Fruit fly (Drosophila melanogaster) whole organism, embryonic: ENCODE measurements around the gene Drsl4.

Source experiments
- Atf6 ChIP-seq: fragments of 200-800 bp; sonication (Bioruptor generic); IDR thresholded peaks from 2 replicates; pipeline ENCODE4 v1.3.6; 2022; ENCODE audit warnings: missing biosample characterization, missing genetic modification characterization
- Blimp-1 ChIP-seq: fragments of 200-800 bp; sonication (Bioruptor generic); optimal IDR thresholded peaks from 3 replicates; lab custom pipeline; 2018; ENCODE audit warnings: missing biosample characterization, missing genetic modification characterization, mild to moderate bottlenecking, moderate library complexity, missing genetic modification reagents
- CG10959 ChIP-seq: fragments of 200-800 bp; sonication (Bioruptor generic); IDR thresholded peaks from 2 replicates; pipeline ENCODE4 v1.3.6; 2022; ENCODE audit warnings: missing biosample characterization, missing genetic modification characterization
- CG11085 ChIP-seq: fragments of 200-800 bp; sonication (Bioruptor generic); IDR thresholded peaks from 2 replicates; pipeline ENCODE4 v1.3.6; 2022; ENCODE audit warnings: missing biosample characterization, missing genetic modification characterization
- CG11504 ChIP-seq: fragments of 200-800 bp; sonication (Bioruptor generic); optimal IDR thresholded peaks from 3 replicates; lab custom pipeline; 2019; ENCODE audit warnings: missing biosample characterization, mild to moderate bottlenecking, missing genetic modification characterization, moderate library complexity
- CG12391 ChIP-seq: fragments of 200-800 bp; sonication (Bioruptor generic); optimal IDR thresholded peaks from 3 replicates; lab custom pipeline; 2018; ENCODE audit warnings: missing biosample characterization, mild to moderate bottlenecking, missing genetic modification characterization, moderate library complexity
- CG12659 ChIP-seq: fragments of 200-800 bp; sonication (Bioruptor generic); optimal IDR thresholded peaks from 3 replicates; lab custom pipeline; 2017; ENCODE audit warnings: mild to moderate bottlenecking, missing biosample characterization, missing genetic modification reagents, missing genetic modification characterization
- CG12769 ChIP-seq: fragments of 200-800 bp; sonication (Bioruptor generic); optimal IDR thresholded peaks from 2 replicates; lab custom pipeline; 2019; ENCODE audit warnings: missing biosample characterization, mild to moderate bottlenecking, missing genetic modification characterization, moderate library complexity
- CG13424 ChIP-seq: fragments of 200-800 bp; sonication (Bioruptor generic); optimal IDR thresholded peaks from 2 replicates; lab custom pipeline; 2019; ENCODE audit warnings: missing biosample characterization, mild to moderate bottlenecking, missing genetic modification characterization, moderate library complexity
- CG14441 ChIP-seq: fragments of 200-800 bp; sonication (Bioruptor generic); IDR thresholded peaks from 2 replicates; pipeline ENCODE4 v1.3.6; 2022; ENCODE audit warnings: missing biosample characterization, missing genetic modification characterization
- CG15011 ChIP-seq: fragments of 200-800 bp; sonication (Bioruptor generic); optimal IDR thresholded peaks from 3 replicates; lab custom pipeline; 2018; ENCODE audit warnings: missing biosample characterization, mild to moderate bottlenecking, missing genetic modification characterization
- CG15269 ChIP-seq: fragments of 200-800 bp; sonication (Bioruptor generic); optimal IDR thresholded peaks from 2 replicates; lab custom pipeline; 2018; ENCODE audit warnings: missing biosample characterization, mild to moderate bottlenecking, missing genetic modification characterization, moderate library complexity
- CG1647 ChIP-seq: fragments of 200-800 bp; sonication (Bioruptor generic); optimal IDR thresholded peaks from 3 replicates; lab custom pipeline; 2016; ENCODE audit warnings: missing biosample characterization, missing genetic modification characterization
- CG18011 ChIP-seq: fragments of 200-800 bp; sonication (Bioruptor generic); optimal IDR thresholded peaks from 2 replicates; lab custom pipeline; 2017; ENCODE audit warnings: missing biosample characterization, missing genetic modification characterization, mild to moderate bottlenecking, moderate library complexity, missing genotype
- CG18476 ChIP-seq: fragments of 200-800 bp; sonication (Bioruptor generic); optimal IDR thresholded peaks from 2 replicates; lab custom pipeline; 2016; ENCODE audit warnings: missing biosample characterization, mild to moderate bottlenecking, missing genetic modification characterization
- CG2120 ChIP-seq: fragments of 200-800 bp; sonication (Bioruptor generic); optimal IDR thresholded peaks from 3 replicates; lab custom pipeline; 2016; ENCODE audit warnings: missing biosample characterization, missing genetic modification characterization
- CG2678 ChIP-seq: fragments of 200-800 bp; sonication (Bioruptor generic); optimal IDR thresholded peaks from 3 replicates; lab custom pipeline; 2019; ENCODE audit warnings: missing biosample characterization, mild to moderate bottlenecking, missing genetic modification characterization, moderate library complexity
- CG2889 ChIP-seq: fragments of 200-800 bp; sonication (Bioruptor generic); IDR thresholded peaks from 3 replicates; pipeline ENCODE4 v1.3.6; 2022; ENCODE audit warnings: missing biosample characterization, missing genetic modification characterization
- CG30431 ChIP-seq: fragments of 200-800 bp; sonication (Bioruptor generic); optimal IDR thresholded peaks from 2 replicates; lab custom pipeline; 2017; ENCODE audit warnings: missing biosample characterization, missing genetic modification characterization
- CG32532 ChIP-seq: fragments of 200-800 bp; sonication (Bioruptor generic); IDR thresholded peaks from 2 replicates; pipeline ENCODE4 v1.3.6; 2022; ENCODE audit warnings: missing biosample characterization, missing genetic modification characterization
- CG6689 ChIP-seq: fragments of 200-800 bp; sonication (Bioruptor generic); IDR thresholded peaks from 2 replicates; pipeline ENCODE4 v1.3.6; 2022; ENCODE audit warnings: missing biosample characterization, missing genetic modification characterization
- CG6791 ChIP-seq: fragments of 200-800 bp; sonication (Bioruptor generic); IDR thresholded peaks from 3 replicates; pipeline ENCODE4 v1.3.6; 2022; ENCODE audit warnings: missing biosample characterization, missing genetic modification characterization; ENCODE audit not compliant: partially characterized antibody
- CG6813 ChIP-seq: fragments of 200-800 bp; sonication (Bioruptor generic); optimal IDR thresholded peaks from 2 replicates; lab custom pipeline; 2017; ENCODE audit warnings: missing biosample characterization, missing genetic modification characterization, mild to moderate bottlenecking, moderate library complexity, missing genetic modification reagents
- Dll ChIP-seq: fragments of 200-800 bp; sonication (Bioruptor generic); IDR thresholded peaks from 4 replicates; pipeline ENCODE4 v1.3.6; 2022; ENCODE audit warnings: missing biosample characterization, missing genetic modification characterization; ENCODE audit not compliant: partially characterized antibody
- E2f2 ChIP-seq: fragments of 200-800 bp; sonication (Bioruptor generic); IDR thresholded peaks from 2 replicates; pipeline ENCODE4 v1.3.6; 2022; ENCODE audit warnings: missing biosample characterization, missing genetic modification characterization
- ERR ChIP-seq: fragments of 200-800 bp; sonication (Bioruptor generic); optimal IDR thresholded peaks from 2 replicates; lab custom pipeline; 2016; ENCODE audit warnings: missing biosample characterization, missing genetic modification characterization
- Med ChIP-seq: fragments of 200-800 bp; sonication (Bioruptor generic); peaks from one replicate; lab custom pipeline; 2016; ENCODE audit warnings: missing biosample characterization, missing genetic modification characterization, mild to moderate bottlenecking, inconsistent platforms, moderate library complexity
- Ptx1 ChIP-seq: fragments of 200-800 bp; sonication (Bioruptor generic); IDR thresholded peaks from 2 replicates; pipeline ENCODE4 v1.3.6; 2022; ENCODE audit warnings: missing biosample characterization, missing genetic modification characterization
- al ChIP-seq: fragments of 200-800 bp; sonication (Bioruptor generic); IDR thresholded peaks from 2 replicates; pipeline ENCODE4 v1.3.6; 2022; ENCODE audit warnings: missing biosample characterization, missing genetic modification characterization
- ara ChIP-seq: fragments of 200-800 bp; sonication (Bioruptor generic); IDR thresholded peaks from 2 replicates; pipeline ENCODE4 v1.3.6; 2022; ENCODE audit warnings: missing biosample characterization, missing genetic modification characterization
- bsh ChIP-seq, 2 experiments: fragments of 200-800 bp; sonication (Bioruptor generic); optimal IDR thresholded peaks; 2 replicates each; lab custom pipeline; 2017 to 2018; ENCODE audit warnings: mild to moderate bottlenecking in 2 of 2, missing biosample characterization in 2 of 2, missing genetic modification characterization in 2 of 2, moderate library complexity in 1 of 2
- chinmo ChIP-seq: fragments of 200-800 bp; sonication (Bioruptor generic); IDR thresholded peaks from 4 replicates; pipeline ENCODE4 v1.3.6; 2022; ENCODE audit warnings: missing biosample characterization, missing genetic modification characterization; ENCODE audit not compliant: partially characterized antibody
- danr ChIP-seq: fragments of 200-800 bp; sonication (Bioruptor generic); IDR thresholded peaks from 2 replicates; pipeline ENCODE4 v1.3.6; 2022; ENCODE audit warnings: missing biosample characterization, missing genetic modification characterization
- dmrt99B ChIP-seq: fragments of 200-800 bp; sonication (Bioruptor generic); optimal IDR thresholded peaks from 2 replicates; lab custom pipeline; 2018; ENCODE audit warnings: missing biosample characterization, mild to moderate bottlenecking, missing genetic modification characterization, moderate library complexity
- dysf ChIP-seq: fragments of 200-800 bp; sonication (Bioruptor generic); IDR thresholded peaks from 3 replicates; pipeline ENCODE4 v1.3.6; 2022; ENCODE audit warnings: missing biosample characterization, missing genetic modification characterization
- fd64A ChIP-seq: fragments of 200-800 bp; sonication (Bioruptor generic); optimal IDR thresholded peaks from 3 replicates; lab custom pipeline; 2018; ENCODE audit warnings: missing biosample characterization, mild to moderate bottlenecking, missing genetic modification characterization
- fru ChIP-seq: fragments of >200 bp; optimal IDR thresholded peaks from 2 replicates; lab custom pipeline; 2017
- gem ChIP-seq: fragments of 200-800 bp; sonication (Bioruptor generic); optimal IDR thresholded peaks from 2 replicates; lab custom pipeline; 2019; ENCODE audit warnings: missing biosample characterization, mild to moderate bottlenecking, missing genetic modification characterization, moderate library complexity
- grau ChIP-seq: fragments of 200-800 bp; optimal IDR thresholded peaks from 3 replicates; lab custom pipeline; 2019; ENCODE audit warnings: missing biosample characterization, mild to moderate bottlenecking, missing genetic modification characterization, moderate library complexity
- gt ChIP-seq: fragments of 200-800 bp; sonication (Bioruptor generic); IDR thresholded peaks from 2 replicates; pipeline ENCODE4 v1.3.6; 2022; ENCODE audit warnings: missing biosample characterization, missing genetic modification characterization
- inv ChIP-seq: fragments of 200-800 bp; sonication (Bioruptor generic); IDR thresholded peaks from 2 replicates; pipeline ENCODE4 v1.3.6; 2022; ENCODE audit warnings: missing biosample characterization, missing genetic modification characterization; ENCODE audit not compliant: partially characterized antibody
- lab ChIP-seq: fragments of 200-800 bp; sonication (Bioruptor generic); optimal IDR thresholded peaks from 3 replicates; lab custom pipeline; 2017; ENCODE audit warnings: missing biosample characterization, missing genetic modification characterization, mild to moderate bottlenecking, moderate library complexity, missing genetic modification reagents
- lmd ChIP-seq: fragments of 200-800 bp; sonication (Bioruptor generic); IDR thresholded peaks from 2 replicates; pipeline ENCODE4 v1.3.6; 2022; ENCODE audit warnings: missing biosample characterization, missing genetic modification characterization
- row ChIP-seq: fragments of 200-800 bp; sonication (Bioruptor generic); IDR thresholded peaks from 3 replicates; pipeline ENCODE4 v1.3.6; 2022; ENCODE audit warnings: missing biosample characterization, missing genetic modification characterization
- seq ChIP-seq: fragments of 200-800 bp; sonication (Bioruptor generic); IDR thresholded peaks from 2 replicates; pipeline ENCODE4 v1.3.6; 2022; ENCODE audit warnings: missing biosample characterization, missing genetic modification characterization
- slbo ChIP-seq: fragments of 200-800 bp; sonication (Bioruptor generic); IDR thresholded peaks from 2 replicates; pipeline ENCODE4 v1.3.6; 2022; ENCODE audit warnings: missing biosample characterization, missing genetic modification characterization
- stc ChIP-seq: fragments of 200-800 bp; sonication (Bioruptor generic); IDR thresholded peaks from 2 replicates; pipeline ENCODE4 v1.3.6; 2022; ENCODE audit warnings: missing biosample characterization, missing genetic modification characterization
- vvl ChIP-seq: fragments of 200-800 bp; sonication (Bioruptor generic); IDR thresholded peaks from 2 replicates; pipeline ENCODE4 v1.3.6; 2022; ENCODE audit warnings: missing biosample characterization, missing genetic modification characterization
- zen ChIP-seq: fragments of 200-800 bp; sonication (Bioruptor generic); optimal IDR thresholded peaks from 3 replicates; lab custom pipeline; 2018; ENCODE audit warnings: missing biosample characterization, mild to moderate bottlenecking, missing genetic modification characterization, moderate library complexity

Drsl4 gene

dm6 chr3L:3339695-3340226 is 24.3 kb downstream of the Drsl4 start (continued):
- TF ChIP-seq CG30431 (GFP tag; lab: Kevin White, UChicago) (no peak), CG32532 (GFP tag; lab: Robert Waterston, UW) (peak; percentile 16; the same call in 1 of the 2 replicates), Med (GFP tag; lab: Kevin White, UChicago) (peak; percentile 58), CG13424 (tag; lab: Kevin White, UChicago) (peak; percentile 25), E2f2 (GFP tag; lab: Robert Waterston, UW) (no peak), dmrt99B (tag; lab: Kevin White, UChicago) (peak; percentile 0), CG14441 (0 out of 2 replicates have a peak, but pooled peaks have one; percentile 22), lab (GFP tag; lab: Kevin White, UChicago) (peak; percentile 37), vvl (GFP tag; lab: Robert Waterston, UW) (0 out of 2 replicates have a peak, but pooled peaks have one; percentile 19), chinmo (GFP tag; lab: Robert Waterston, UW) (0 out of 4 replicates have a peak, but pooled peaks have one; percentile 17), CG2120 (peak; percentile 46), Dll (GFP tag; lab: Robert Waterston, UW) (no peak), zen (tag; lab: Kevin White, UChicago) (no peak), slbo (GFP tag; lab: Robert Waterston, UW) (peak; percentile 55), Atf6 (GFP tag; lab: Robert Waterston, UW) (peak; percentile 37; the same call in 1 of the 2 replicates), danr (GFP tag; lab: Robert Waterston, UW) (no peak), inv (GFP tag; lab: Robert Waterston, UW) (no peak), CG12769 (tag; lab: Kevin White, UChicago) (peak; percentile 15), Blimp-1 (GFP tag; lab: Kevin White, UChicago) (no peak), CG12391 (peak; percentile 7), seq (GFP tag; lab: Robert Waterston, UW) (peak; percentile 54), CG2678 (tag; lab: Kevin White, UChicago) (peak; percentile 20), CG2889 (GFP tag; lab: Robert Waterston, UW) (no peak), ara (GFP tag; lab: Robert Waterston, UW) (no peak), CG12659 (GFP tag; lab: Kevin White, UChicago) (peak; percentile 3), CG11504 (peak; percentile 19), Ptx1 (GFP tag; lab: Robert Waterston, UW) (0 out of 2 replicates have a peak, but pooled peaks have one; percentile 13), CG15269 (tag; lab: Kevin White, UChicago) (peak; percentile 45), lmd (GFP tag; lab: Robert Waterston, UW) (no peak), grau (tag; lab: Kevin White, UChicago) (peak; percentile 72), stc (GFP tag; lab: Robert Waterston, UW) (0 out of 2 replicates have a peak, but pooled peaks have one; percentile 44), fru (lab: Kevin White, UChicago) (no peak), CG15011 (no peak), dysf (GFP tag; lab: Robert Waterston, UW) (0 out of 3 replicates have a peak, but pooled peaks have one; percentile 34), al (GFP tag; lab: Robert Waterston, UW) (no peak), gem (tag; lab: Kevin White, UChicago) (peak; percentile 16), CG6791 (GFP tag; lab: Robert Waterston, UW) (no peak)

DNA sequence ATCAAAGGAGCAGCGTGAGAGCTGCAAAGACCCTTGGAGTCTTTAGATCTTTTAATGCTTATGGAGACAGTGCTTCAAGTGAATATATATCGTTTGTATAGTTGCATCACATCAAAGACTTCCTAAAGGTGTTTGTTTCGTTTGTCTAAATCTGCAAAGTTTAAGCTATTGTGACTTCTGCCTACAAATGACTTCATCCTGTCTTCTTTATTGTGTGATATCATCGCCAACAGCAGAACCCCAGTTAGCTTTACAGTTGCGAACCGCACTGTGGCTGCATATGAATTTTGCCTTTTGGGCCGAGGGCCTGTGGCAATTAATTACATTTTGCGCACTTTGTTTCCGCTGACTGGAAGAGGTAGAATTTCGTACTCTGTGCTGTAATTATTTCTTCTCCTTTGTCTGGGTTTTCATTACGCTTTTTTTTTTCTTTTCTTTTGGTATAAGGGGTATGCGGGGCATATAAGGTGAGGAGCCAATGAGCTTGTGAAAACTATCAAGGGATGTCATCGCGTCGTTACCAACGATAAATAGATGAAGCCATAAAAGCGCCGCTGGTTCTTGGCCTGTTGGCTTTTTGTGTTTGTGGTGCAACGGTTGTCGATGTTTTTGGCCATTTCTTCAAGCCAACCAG is 27.0 kb downstream of the Drsl4 start:
- TF ChIP-seq ERR (no peak), CG1647 (GFP tag; lab: Kevin White, UChicago) (no peak), gt (GFP tag; lab: Robert Waterston, UW) (no peak), CG11085 (GFP tag; lab: Robert Waterston, UW) (no peak), CG10959 (no peak), row (0 out of 3 replicates have a peak, but pooled peaks have one; percentile 5), CG6689 (GFP tag; lab: Robert Waterston, UW) (no peak), CG18476 (GFP tag; lab: Kevin White, UChicago) (no peak), fd64A (GFP tag; lab: Kevin White, UChicago) (no peak), CG6813 (GFP tag; lab: Kevin White, UChicago) (no peak), slbo (GFP tag; lab: Robert Waterston, UW) (no peak), bsh (GFP tag; optimal IDR thresholded peaks at IDR 0.05; lab: Kevin White, UChicago) (peak in 1 of 2 experiments; percentile 61), CG18011 (GFP tag; lab: Kevin White, UChicago) (no peak)
